Worm (Caenorhabditis elegans) whole organism, L4 larva: ENCODE data around the gene irld-61.

Source experiments
- F26F4.8 ChIP-seq: fragments of 200-800 bp; sonication (Bioruptor generic); conservative IDR thresholded peaks from 2 replicates; pipeline ENCODE4 v1.3.6; 2022; ENCODE audit warnings: missing genetic modification characterization, missing compliant biosample characterization
- Y105C5A.15 ChIP-seq: fragments of 200-800 bp; sonication (Bioruptor generic); IDR thresholded peaks from 2 replicates; pipeline ENCODE4 v1.3.6; 2022; ENCODE audit warnings: missing genetic modification characterization, missing compliant biosample characterization
- ceh-20 ChIP-seq: fragments of 200-800 bp; sonication (Bioruptor generic); IDR thresholded peaks from 2 replicates; pipeline ENCODE4 v1.3.6; 2022; ENCODE audit warnings: missing genetic modification reagents, missing genetic modification characterization, missing compliant biosample characterization
- dpl-1 ChIP-seq: fragments of 150-350 bp; optimal IDR thresholded peaks from 2 replicates; lab custom pipeline; 2014; ENCODE audit warnings: missing biosample characterization, missing genetic modification reagents, missing genetic modification characterization
- jun-1 ChIP-seq: fragments of 150-350 bp; optimal IDR thresholded peaks from 2 replicates; lab custom pipeline; 2014; ENCODE audit warnings: missing biosample characterization, missing genetic modification reagents, missing genetic modification characterization
- lin-39 ChIP-seq: fragments of 150-350 bp; optimal IDR thresholded peaks from 2 replicates; lab custom pipeline; 2014; ENCODE audit warnings: missing biosample characterization, missing genetic modification reagents, missing genetic modification characterization
- lsy-2 ChIP-seq, 2 experiments: fragments of 150-350 bp in 1 of 2; sonication (generic microtip) in 1 of 2; optimal IDR thresholded peaks; 2 replicates each; lab custom pipeline; 2014 to 2017; ENCODE audit warnings: missing biosample characterization in 2 of 2, missing genetic modification characterization in 2 of 2
- madf-5 ChIP-seq, 2 experiments: fragments of 200-800 bp; sonication (Bioruptor generic); IDR thresholded peaks; 2 replicates each; pipeline ENCODE4 v1.3.6; 2022; ENCODE audit warnings: missing compliant biosample characterization in 2 of 2, missing genetic modification characterization in 2 of 2
- nhr-11 ChIP-seq: fragments of 150-350 bp; optimal IDR thresholded peaks from 2 replicates; lab custom pipeline; 2014; ENCODE audit warnings: missing biosample characterization, missing genetic modification characterization
- skn-1 ChIP-seq: fragments of 150-350 bp; optimal IDR thresholded peaks from 2 replicates; lab custom pipeline; 2014; ENCODE audit warnings: missing biosample characterization, missing genetic modification characterization
- snpc-1.2 ChIP-seq: fragments of 200-800 bp; sonication (Bioruptor generic); IDR thresholded peaks from 2 replicates; pipeline ENCODE4 v1.3.6; 2022; ENCODE audit warnings: missing genetic modification reagents, missing genetic modification characterization, missing compliant biosample characterization
- unc-62 ChIP-seq, 3 experiments: fragments of 150-350 bp in 1 of 3; sonication (generic microtip); optimal IDR thresholded peaks in 2 of 3; peaks in 1 of 3; 1 replicate in 1 of 3; 2 replicates in 2 of 3; lab custom pipeline; 2014 to 2017; ENCODE audit warnings: missing biosample characterization in 3 of 3, missing genetic modification characterization in 3 of 3, missing genetic modification reagents in 3 of 3, missing genotype in 1 of 3
- vab-7 ChIP-seq: fragments of 200-800 bp; sonication (Bioruptor generic); IDR thresholded peaks from 2 replicates; pipeline ENCODE4 v1.3.6; 2022; ENCODE audit warnings: missing genetic modification reagents, missing genetic modification characterization, missing compliant biosample characterization
- zfp-3 ChIP-seq: fragments of 200-800 bp; sonication (Bioruptor generic); conservative IDR thresholded peaks from 2 replicates; pipeline ENCODE4 v1.3.6; 2022; ENCODE audit warnings: missing genetic modification reagents, missing genetic modification characterization, missing compliant biosample characterization
- zip-2 ChIP-seq: fragments of 150-350 bp; optimal IDR thresholded peaks from 2 replicates; lab custom pipeline; 2014; ENCODE audit warnings: missing biosample characterization, missing genetic modification characterization

The irld-61 gene

ce11 chrIII:12818050-12818738 lies 53.8 kb downstream of the irld-61 start, which contains the start of gene arx-5 (continued):
- TF ChIP-seq zip-2 (tag; lab: Kevin White, UChicago): no peak
- TF ChIP-seq Y105C5A.15 (GFP tag; lab: Robert Waterston, UW): no peak
- no peak for TF ChIP-seq vab-7
- no peak for TF ChIP-seq nhr-11 (tag; lab: Kevin White, UChicago)
- TF ChIP-seq F26F4.8: no peak
- peak in 1 of 2 experiments; percentile 31 for TF ChIP-seq lsy-2 (tag; optimal IDR thresholded peaks at IDR 0.05; lab: Kevin White, UChicago)
- TF ChIP-seq unc-62 (GFP tag; optimal IDR thresholded peaks at IDR 0.05 in 1 of 2; lab: Kevin White, UChicago): no peak
- no peak for TF ChIP-seq unc-62 (tag; optimal IDR thresholded peaks at IDR 0.05; lab: Kevin White, UChicago)
- TF ChIP-seq dpl-1 (GFP tag; lab: Kevin White, UChicago): no peak
- no peak for TF ChIP-seq madf-5 (GFP tag; IDR thresholded peaks at IDR 0.05; lab: Robert Waterston, UW)
- no peak for TF ChIP-seq snpc-1.2 (GFP tag; lab: Robert Waterston, UW)
- no peak for TF ChIP-seq lin-39
- no peak for TF ChIP-seq zfp-3 (GFP tag; lab: Robert Waterston, UW)
- no peak for TF ChIP-seq skn-1 (tag; lab: Kevin White, UChicago)
- TF ChIP-seq jun-1: no peak
- TF ChIP-seq ceh-20 (GFP tag; lab: Robert Waterston, UW): no peak
